Fruit fly (Drosophila melanogaster) Kc167 (cell line): ENCODE results near the gene CG31601.

Source experiments
- Myc ChIP-seq: fragments of >200 bp; optimal IDR thresholded peaks from 2 replicates; lab custom pipeline; 2017; ENCODE audit warnings: missing external identifiers
- insv ChIP-seq: fragments of >200 bp; optimal IDR thresholded peaks from 3 replicates; lab custom pipeline; 2018; ENCODE audit warnings: missing external identifiers
- psq ChIP-seq: fragments of >200 bp; optimal IDR thresholded peaks from 2 replicates; lab custom pipeline; 2017; ENCODE audit warnings: missing external identifiers

dm6 chr2L:22018861-22019270 lies 24.8 kb downstream of the CG31601 start, which contains the start of gene tio:
- TF ChIP-seq insv (peak; percentile 68), Myc (no peak), psq (lab: Kevin White, UChicago) (no peak)
